Fruit fly (Drosophila melanogaster): Measurements from ENCODE around the gene Mob2.

Mob2 gene

DNA sequence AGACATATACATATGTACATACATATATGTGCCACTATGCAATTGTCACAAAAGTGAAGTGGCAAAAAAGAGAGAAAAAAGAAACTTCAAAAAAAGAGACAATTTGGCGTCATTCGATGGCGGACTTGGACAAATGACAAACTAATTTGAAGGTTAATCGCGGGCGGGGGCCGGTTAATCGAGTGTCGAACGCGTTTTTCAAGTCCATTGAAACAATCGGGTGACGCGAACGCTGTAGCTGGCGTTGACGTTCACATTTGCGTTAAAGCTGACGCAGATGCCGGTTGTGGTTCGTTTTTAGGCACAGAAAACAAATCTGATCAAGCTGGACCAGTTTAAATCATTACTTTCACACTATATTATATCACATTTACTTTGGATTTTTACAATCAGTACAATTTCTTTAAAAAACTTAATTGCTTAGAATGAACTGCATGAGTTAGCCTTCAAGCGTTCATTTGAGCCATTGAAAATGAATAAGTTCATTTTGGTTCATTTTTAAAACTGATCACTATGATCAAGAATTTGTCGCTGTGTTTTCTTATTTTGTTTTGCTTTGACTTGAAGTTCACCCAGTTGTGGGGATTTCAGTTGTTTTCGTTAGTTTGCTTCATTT, 28.2 kb downstream of the Mob2 start (continued):
- TF ChIP-seq CG5245 (GFP tag; optimal IDR thresholded peaks at IDR 0.05) = no peak
- no peak for TF ChIP-seq CkIIα-i1 (GFP tag; IDR thresholded peaks at IDR 0.05)
- no peak for TF ChIP-seq aop (GFP tag; IDR thresholded peaks at IDR 0.05)
- TF ChIP-seq YL-1 (GFP tag; optimal IDR thresholded peaks at IDR 0.05) = no peak
- no peak for TF ChIP-seq CG17802 (tag; optimal IDR thresholded peaks at IDR 0.05)
- TF ChIP-seq pita (GFP tag; optimal IDR thresholded peaks at IDR 0.05) = no peak
- peak; percentile 4; the same call in 1 of the 2 replicates for TF ChIP-seq NFAT (GFP tag; IDR thresholded peaks at IDR 0.05)
- TF ChIP-seq grn (GFP tag; optimal IDR thresholded peaks at IDR 0.05) = no peak
- no peak for TF ChIP-seq gsb (GFP tag; IDR thresholded peaks at IDR 0.05)
- no peak for TF ChIP-seq CG2889 (GFP tag; IDR thresholded peaks at IDR 0.05)
- TF ChIP-seq Mes4 (GFP tag; optimal IDR thresholded peaks at IDR 0.05) = no peak
- 0 out of 2 replicates have a peak, but pooled peaks have one; percentile 7 for TF ChIP-seq CG31224 (GFP tag; IDR thresholded peaks at IDR 0.05)
- TF ChIP-seq CG32767 (GFP tag; IDR thresholded peaks at IDR 0.05) = no peak
- TF ChIP-seq gt (GFP tag; IDR thresholded peaks at IDR 0.05) = no peak
- no peak for TF ChIP-seq fd102C (GFP tag; optimal IDR thresholded peaks at IDR 0.05)
- TF ChIP-seq CG5180 (GFP tag; optimal IDR thresholded peaks at IDR 0.05) = peak; percentile 32
- no peak for TF ChIP-seq CG7963 (GFP tag; IDR thresholded peaks at IDR 0.05; ENCODE audit: partially characterized antibody)
- TF ChIP-seq crc (GFP tag; optimal IDR thresholded peaks at IDR 0.05) = no peak
- no peak for TF ChIP-seq CG8089 (GFP tag; optimal IDR thresholded peaks at IDR 0.05)
- no peak for TF ChIP-seq Hand (GFP tag; optimal IDR thresholded peaks at IDR 0.05)
- TF ChIP-seq CG4328 (GFP tag; optimal IDR thresholded peaks at IDR 0.05) = peak; percentile 13
- peak; percentile 18 for TF ChIP-seq CG18619 (GFP tag; optimal IDR thresholded peaks at IDR 0.05)
- TF ChIP-seq CG10321 (GFP tag; IDR thresholded peaks at IDR 0.05) = no peak
- no peak for TF ChIP-seq eyg (GFP tag; optimal IDR thresholded peaks at IDR 0.05)
- no peak for TF ChIP-seq CG10565 (GFP tag; optimal IDR thresholded peaks at IDR 0.05)
- TF ChIP-seq CG8359 (GFP tag; optimal IDR thresholded peaks at IDR 0.05; ENCODE audit: borderline replicate concordance) = no peak
- no peak for TF ChIP-seq exex (tag; optimal IDR thresholded peaks at IDR 0.05)
- no peak for TF ChIP-seq esg (GFP tag; conservative IDR thresholded peaks at IDR 0.05)
- TF ChIP-seq gcm2 (GFP tag; optimal IDR thresholded peaks at IDR 0.05) = no peak
- no peak for TF ChIP-seq crp (GFP tag; optimal IDR thresholded peaks at IDR 0.05)
- peak; percentile 75 for TF ChIP-seq CG2120 (GFP tag; optimal IDR thresholded peaks at IDR 0.05)
- TF ChIP-seq CG1792 (GFP tag; optimal IDR thresholded peaks at IDR 0.05) = no peak
- no peak for TF ChIP-seq Hr39 (optimal IDR thresholded peaks at IDR 0.05)
- no peak for TF ChIP-seq nerfin-2 (GFP tag; IDR thresholded peaks at IDR 0.05; ENCODE audit: partially characterized antibody)
- no peak for TF ChIP-seq Antp (GFP tag; optimal IDR thresholded peaks at IDR 0.05)
- peak; percentile 54; the same call in 1 of the 2 replicates for TF ChIP-seq CG32532 (GFP tag; IDR thresholded peaks at IDR 0.05)
- no peak for TF ChIP-seq CG6813 (GFP tag; optimal IDR thresholded peaks at IDR 0.05)
- no peak for TF ChIP-seq CG8478 (optimal IDR thresholded peaks at IDR 0.05)
- no peak for TF ChIP-seq MESR4 (GFP tag; optimal IDR thresholded peaks at IDR 0.05)
- peak; percentile 45; the same call in 1 of the 3 replicates for TF ChIP-seq Mrtf (GFP tag; IDR thresholded peaks at IDR 0.05)
- TF ChIP-seq CG4424 (GFP tag; optimal IDR thresholded peaks at IDR 0.05) = peak; percentile 33
- peak; percentile 18 for TF ChIP-seq zf30C (GFP tag; optimal IDR thresholded peaks at IDR 0.05)
- no peak for TF ChIP-seq knrl (GFP tag; IDR thresholded peaks at IDR 0.05; ENCODE audit: partially characterized antibody)
- TF ChIP-seq CG1602 (GFP tag; optimal IDR thresholded peaks at IDR 0.05) = no peak
- peak; percentile 28; the same call in 1 of the 2 replicates for TF ChIP-seq Poxn (GFP tag; IDR thresholded peaks at IDR 0.05)
- no peak for TF ChIP-seq nerfin-1 (tag; optimal IDR thresholded peaks at IDR 0.05)
- TF ChIP-seq CG34376 (GFP tag; optimal IDR thresholded peaks at IDR 0.05) = peak; percentile 78
- TF ChIP-seq CG8924 (tag; optimal IDR thresholded peaks at IDR 0.05) = peak; percentile 63
- no peak for TF ChIP-seq CG14441 (GFP tag; IDR thresholded peaks at IDR 0.05)
- TF ChIP-seq ro (GFP tag; IDR thresholded peaks at IDR 0.05) = no peak
- TF ChIP-seq Hr78 (GFP tag; optimal IDR thresholded peaks at IDR 0.05) = no peak

Measured in whole organism, embryonic.